Worm (Caenorhabditis elegans) whole organism, L4 larva: ENCODE measurements around the gene best-18.

Source experiments
- F44E2.7 ChIP-seq: fragments of 200-800 bp; sonication (Bioruptor generic); IDR thresholded peaks from 2 replicates; pipeline ENCODE4 v2.1.2; 2022; ENCODE audit warnings: missing genetic modification characterization, missing compliant biosample characterization
- R02D3.7 ChIP-seq: fragments of 150-350 bp; sonication (generic microtip); optimal IDR thresholded peaks from 3 replicates; lab custom pipeline; 2014; ENCODE audit warnings: missing biosample characterization, missing genetic modification characterization
- saeg-2 ChIP-seq: fragments of 200-800 bp; sonication (Bioruptor generic); IDR thresholded peaks from 2 replicates; pipeline ENCODE4 v1.3.6; 2022; ENCODE audit warnings: missing genetic modification reagents, missing genetic modification characterization, missing compliant biosample characterization
- unc-62 ChIP-seq, 3 experiments: fragments of 150-350 bp in 1 of 3; sonication (generic microtip); optimal IDR thresholded peaks in 2 of 3; peaks in 1 of 3; 1 replicate in 1 of 3; 2 replicates in 2 of 3; lab custom pipeline; 2014 to 2017; ENCODE audit warnings: missing biosample characterization in 3 of 3, missing genetic modification characterization in 3 of 3, missing genetic modification reagents in 3 of 3, missing genotype in 1 of 3

Gene best-18

ce11 chrIII:10261256-10261655 is 49.1 kb downstream of the best-18 start:
- no peak for TF ChIP-seq R02D3.7 (tag; lab: Kevin White, UChicago)
- TF ChIP-seq unc-62 (GFP tag; optimal IDR thresholded peaks at IDR 0.05 in 1 of 2; lab: Kevin White, UChicago) = peak in 1 of 2 experiments; percentile 94
- no peak for TF ChIP-seq unc-62 (tag; optimal IDR thresholded peaks at IDR 0.05; lab: Kevin White, UChicago)

ce11 chrIII:10261682-10262081 is 49.5 kb downstream of the best-18 start, which contains the start of gene bbs-5:
TSS of gene bbs-5 (minus strand) at chrIII:10261782.
- no peak for TF ChIP-seq saeg-2 (GFP tag; lab: Robert Waterston, UW)
- no peak for TF ChIP-seq F44E2.7 (GFP tag; lab: Robert Waterston, UW)
